Worm (Caenorhabditis elegans) whole organism, L1 larva: Measurements from ENCODE around the gene mlt-9.

Experiments used
- ceh-8 ChIP-seq: fragments of 200-800 bp; sonication (Bioruptor generic); optimal IDR thresholded peaks from 2 replicates; lab custom pipeline; 2018; ENCODE audit warnings: mild to moderate bottlenecking, missing genetic modification characterization, moderate library complexity, missing compliant biosample characterization
- egl-27 ChIP-seq, 2 experiments: fragments of 150-350 bp in 1 of 2; sonication (generic microtip); optimal IDR thresholded peaks; 3 replicates each; lab custom pipeline; 2017 to 2018; ENCODE audit warnings: missing biosample characterization in 2 of 2, missing genetic modification characterization in 2 of 2, missing genetic modification reagents in 2 of 2
- elt-3 ChIP-seq, 6 experiments: fragments of 150-350 bp in 1 of 6; sonication (generic microtip); optimal IDR thresholded peaks; 2 replicates each; lab custom pipeline; 2017 to 2018; ENCODE audit warnings: missing biosample characterization in 6 of 6, missing genetic modification characterization in 6 of 6, inconsistent platforms in 1 of 6
- hlh-17 ChIP-seq: fragments of 200-800 bp; sonication (Bioruptor generic); optimal IDR thresholded peaks from 2 replicates; lab custom pipeline; 2018; ENCODE audit warnings: missing genetic modification characterization, mild to moderate bottlenecking, missing compliant biosample characterization, moderate library complexity, borderline replicate concordance
- lin-39 ChIP-seq: fragments of 150-350 bp; optimal IDR thresholded peaks from 2 replicates; lab custom pipeline; 2014; ENCODE audit warnings: missing biosample characterization, missing genetic modification reagents, missing genetic modification characterization
- lsy-2 ChIP-seq, 2 experiments: fragments of 150-350 bp; optimal IDR thresholded peaks; 2 replicates each; lab custom pipeline; 2014; ENCODE audit warnings: missing biosample characterization in 2 of 2, missing genetic modification characterization in 2 of 2
- nhr-237 ChIP-seq: fragments of 150-350 bp; optimal IDR thresholded peaks from 2 replicates; lab custom pipeline; 2014; ENCODE audit warnings: missing biosample characterization, missing genetic modification characterization
- snpc-4 ChIP-seq: fragments of 150-350 bp; optimal IDR thresholded peaks from 2 replicates; lab custom pipeline; 2014; ENCODE audit warnings: missing biosample characterization, missing genetic modification characterization
- tbx-2 ChIP-seq: sonication (generic microtip); optimal IDR thresholded peaks from 2 replicates; lab custom pipeline; 2016; ENCODE audit warnings: missing genetic modification characterization, missing compliant biosample characterization
- vab-15 ChIP-seq: sonication (generic microtip); optimal IDR thresholded peaks from 2 replicates; lab custom pipeline; 2017; ENCODE audit warnings: missing genotype, mild to moderate bottlenecking, missing genetic modification characterization, missing compliant biosample characterization

- TF ChIP-seq vab-15 (tag; lab: Kevin White, UChicago) (no peak), nhr-237 (no peak), tbx-2 (no peak), elt-3 (tag; optimal IDR thresholded peaks at IDR 0.05; lab: Kevin White, UChicago) (no peak), lin-39 (tag; lab: Kevin White, UChicago) (no peak), snpc-4 (tag; lab: Kevin White, UChicago) (peak; percentile 74), lsy-2 (tag; optimal IDR thresholded peaks at IDR 0.05; lab: Kevin White, UChicago) (no peak), egl-27 (tag; optimal IDR thresholded peaks at IDR 0.05; lab: Kevin White, UChicago) (no peak), hlh-17 (GFP tag; lab: Kevin White, UChicago) (no peak), ceh-8 (no peak)
Measured at ce11 chrX:15092775-15093386, 14.7 kb downstream of the mlt-9 start.
